Worm (Caenorhabditis elegans): ENCODE results near the gene W07G4.5.

Gene W07G4.5

DNA sequence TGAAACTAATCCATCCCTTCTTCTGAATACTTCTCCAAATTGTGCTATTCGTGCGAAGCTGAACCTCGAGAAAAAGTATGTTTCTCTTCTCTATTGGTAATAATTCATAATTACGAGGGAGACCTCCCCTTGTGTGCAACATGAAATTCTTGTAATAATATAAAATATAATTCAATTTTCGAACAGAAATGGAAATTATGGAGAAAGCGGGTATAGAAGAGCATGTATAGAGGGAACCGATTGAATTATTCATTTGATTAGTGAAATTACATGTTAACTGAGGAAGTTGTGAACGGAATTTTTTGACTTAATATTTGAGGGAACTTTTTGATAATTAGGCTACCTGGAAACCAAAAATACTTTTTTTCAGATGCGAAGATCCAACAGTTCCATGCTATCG is 18.9 kb upstream of the W07G4.5 start:
- TF ChIP-seq aly-2 (tag; optimal IDR thresholded peaks at IDR 0.05) = no peak
- no peak for TF ChIP-seq egl-27 (tag; optimal IDR thresholded peaks at IDR 0.05)
- no peak for TF ChIP-seq C34F6.9 (tag; optimal IDR thresholded peaks at IDR 0.05)
- TF ChIP-seq nhr-12 (tag; optimal IDR thresholded peaks at IDR 0.05) = no peak
- no peak for TF ChIP-seq lsy-2 (tag; optimal IDR thresholded peaks at IDR 0.05)
- TF ChIP-seq Y55F3AM.14 (GFP tag; optimal IDR thresholded peaks at IDR 0.05) = no peak
- TF ChIP-seq sem-4 (tag; optimal IDR thresholded peaks at IDR 0.05) = no peak
- TF ChIP-seq crh-2 (tag; optimal IDR thresholded peaks at IDR 0.05) = no peak
- no peak for TF ChIP-seq lin-11 (tag; optimal IDR thresholded peaks at IDR 0.05)
- no peak for TF ChIP-seq elt-3 (tag; optimal IDR thresholded peaks at IDR 0.05)
- no peak for TF ChIP-seq gmeb-1 (tag; optimal IDR thresholded peaks at IDR 0.05)
- no peak for TF ChIP-seq mdl-1 (tag; optimal IDR thresholded peaks at IDR 0.05)
- TF ChIP-seq nhr-21 (tag; optimal IDR thresholded peaks at IDR 0.05) = no peak
- no peak for TF ChIP-seq alr-1 (tag; optimal IDR thresholded peaks at IDR 0.05)
- TF ChIP-seq unc-62 (GFP tag; optimal IDR thresholded peaks at IDR 0.05) = no peak
- TF ChIP-seq peb-1 (tag; optimal IDR thresholded peaks at IDR 0.05) = no peak
- TF ChIP-seq nhr-237 (tag; optimal IDR thresholded peaks at IDR 0.05) = no peak
- no peak for TF ChIP-seq F13H6.1 (tag; optimal IDR thresholded peaks at IDR 0.05)
- no peak for TF ChIP-seq nhr-23 (tag; optimal IDR thresholded peaks at IDR 0.05)
- TF ChIP-seq nhr-25 (tag; optimal IDR thresholded peaks at IDR 0.05) = no peak

DNA sequence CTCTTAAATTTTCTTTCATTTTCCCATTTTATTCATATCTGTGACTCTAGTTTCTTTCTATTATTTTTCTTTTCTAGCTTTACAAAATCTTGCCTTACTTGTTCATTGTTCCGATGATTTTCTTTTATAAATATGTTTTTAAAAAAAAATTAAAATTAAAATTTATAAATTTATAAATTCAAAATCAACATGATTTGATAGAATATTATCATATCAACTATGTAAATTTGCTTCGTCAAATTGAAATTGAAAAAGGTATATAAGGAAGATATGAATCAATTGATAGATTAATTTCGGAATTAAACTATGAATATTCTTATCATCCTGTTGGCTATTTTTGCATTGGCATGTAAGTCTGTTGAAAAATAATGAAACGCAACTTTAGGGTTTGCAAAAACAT is 14.6 kb upstream of the W07G4.5 start, which contains the start of gene W07G4.1:
Gene W07G4.1, plus strand, starts transcription at position 301 of the 400 bp plus-strand sequence.
- no peak for TF ChIP-seq R02D3.7 (tag; optimal IDR thresholded peaks at IDR 0.05)
- no peak for TF ChIP-seq sem-4 (tag; optimal IDR thresholded peaks at IDR 0.05)
- TF ChIP-seq skn-1 (tag; optimal IDR thresholded peaks at IDR 0.05) = no peak
- TF ChIP-seq lin-11 (tag; optimal IDR thresholded peaks at IDR 0.05) = no peak
- TF ChIP-seq lin-13 (GFP tag; optimal IDR thresholded peaks at IDR 0.05) = no peak
- no peak for TF ChIP-seq ztf-11 (tag; optimal IDR thresholded peaks at IDR 0.05)
- no peak for TF ChIP-seq mab-5 (tag; optimal IDR thresholded peaks at IDR 0.05)
- TF ChIP-seq nhr-77 (tag; optimal IDR thresholded peaks at IDR 0.05) = no peak
- no peak for TF ChIP-seq nhr-11 (tag; optimal IDR thresholded peaks at IDR 0.05)
- no peak for TF ChIP-seq nhr-6 (tag; optimal IDR thresholded peaks at IDR 0.05)
- TF ChIP-seq ztf-4 (tag; optimal IDR thresholded peaks at IDR 0.05) = no peak

DNA sequence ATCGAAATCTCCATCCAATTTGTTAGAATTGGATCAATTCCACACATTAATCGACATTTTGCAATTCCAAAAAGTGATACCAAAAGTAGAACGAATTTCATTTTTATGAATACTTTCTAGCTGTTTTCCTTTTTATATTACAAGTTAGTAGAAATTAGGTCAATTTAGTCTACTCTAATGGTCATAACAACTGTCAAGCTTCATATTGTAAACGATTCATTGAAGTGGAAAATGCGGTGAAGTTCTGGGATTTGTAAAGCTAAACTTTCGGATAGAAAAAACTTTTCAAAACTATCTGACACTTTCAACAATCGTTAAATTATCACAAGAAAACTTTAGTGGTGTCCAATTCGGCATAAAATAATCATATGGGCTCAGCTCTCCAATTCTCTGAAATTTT is 13.2 kb upstream of the W07G4.5 start, which contains the start of gene W07G4.7:
Gene W07G4.7, minus strand, starts transcription at position 101 of the 400 bp plus-strand sequence.
- TF ChIP-seq crh-2 (tag; optimal IDR thresholded peaks at IDR 0.05) (no peak), ceh-16 (tag; optimal IDR thresholded peaks at IDR 0.05) (no peak), nhr-6 (tag; optimal IDR thresholded peaks at IDR 0.05) (no peak), ztf-4 (tag; optimal IDR thresholded peaks at IDR 0.05) (no peak), sma-9 (GFP tag; optimal IDR thresholded peaks at IDR 0.05) (no peak), sma-9 (tag; optimal IDR thresholded peaks at IDR 0.05) (no peak), ztf-11 (tag; optimal IDR thresholded peaks at IDR 0.05) (no peak), lin-39 (tag; optimal IDR thresholded peaks at IDR 0.05) (no peak), peb-1 (tag; optimal IDR thresholded peaks at IDR 0.05) (no peak), nhr-11 (tag; optimal IDR thresholded peaks at IDR 0.05) (no peak), ZK546.5 (tag; optimal IDR thresholded peaks at IDR 0.05) (no peak), elt-1 (tag; optimal IDR thresholded peaks at IDR 0.05) (no peak), snpc-4 (tag; optimal IDR thresholded peaks at IDR 0.05) (no peak)

DNA sequence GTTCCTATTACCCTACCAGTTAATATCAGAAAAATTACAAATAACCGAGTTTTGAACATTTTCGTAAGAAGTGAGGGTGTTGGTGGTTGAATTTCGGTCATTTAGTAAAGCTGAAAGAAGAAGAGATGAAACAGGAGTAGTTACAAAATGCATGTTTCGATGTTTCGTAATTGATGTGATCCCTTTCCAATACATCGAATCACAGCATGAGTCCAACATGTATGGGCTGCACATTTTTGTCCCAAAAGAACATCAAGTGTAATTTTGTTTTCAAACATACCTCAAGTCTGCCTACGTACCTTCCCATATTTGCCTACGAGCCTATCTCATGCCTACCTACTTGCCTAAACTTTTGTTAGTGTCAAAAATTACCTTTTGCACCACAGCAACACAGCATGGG is 11.3 kb upstream of the W07G4.5 start, which contains the start of gene W07G4.2:
Gene W07G4.2, minus strand, starts transcription at position 101 of the 400 bp plus-strand sequence.
- no peak for TF ChIP-seq blmp-1 (tag; optimal IDR thresholded peaks at IDR 0.05; ENCODE audit: insufficient read depth)
- TF ChIP-seq lin-13 (GFP tag; optimal IDR thresholded peaks at IDR 0.05) = no peak
- TF ChIP-seq aly-2 (tag; optimal IDR thresholded peaks at IDR 0.05) = no peak
- TF ChIP-seq unc-55 (GFP tag; optimal IDR thresholded peaks at IDR 0.05) = no peak
- TF ChIP-seq sem-4 (tag; optimal IDR thresholded peaks at IDR 0.05) = no peak
- no peak for TF ChIP-seq nhr-25 (tag; optimal IDR thresholded peaks at IDR 0.05)
- no peak for TF ChIP-seq dmd-4 (tag; optimal IDR thresholded peaks at IDR 0.05)
- TF ChIP-seq mbf-1 (tag; optimal IDR thresholded peaks at IDR 0.05) = no peak
- no peak for TF ChIP-seq lin-11 (tag; optimal IDR thresholded peaks at IDR 0.05)
- TF ChIP-seq lin-39 (tag; optimal IDR thresholded peaks at IDR 0.05) = no peak
- TF ChIP-seq ztf-4 (tag; optimal IDR thresholded peaks at IDR 0.05) = no peak
- no peak for TF ChIP-seq unc-39 (tag; optimal IDR thresholded peaks at IDR 0.05)
- TF ChIP-seq gmeb-1 (tag; optimal IDR thresholded peaks at IDR 0.05) = no peak
- no peak for TF ChIP-seq mdl-1 (tag; optimal IDR thresholded peaks at IDR 0.05)

All from whole organism, L2 larva.